Worm (Caenorhabditis elegans): ENCODE measurements around the gene emc-5.

Gene emc-5

ce11 chrII:11463899-11464298 is 32.7 kb upstream of the emc-5 start:
- TF ChIP-seq gei-8 (GFP tag; optimal IDR thresholded peaks at IDR 0.05) (no peak), spr-3 (GFP tag; optimal IDR thresholded peaks at IDR 0.05) (no peak), F26F4.8 (GFP tag; conservative IDR thresholded peaks at IDR 0.05) (no peak), ztf-11 (tag; optimal IDR thresholded peaks at IDR 0.05) (no peak), nhr-25 (tag; optimal IDR thresholded peaks at IDR 0.05; ENCODE audit: borderline replicate concordance, insufficient read depth) (no peak), nhr-102 (tag; optimal IDR thresholded peaks at IDR 0.05) (no peak), R02D3.7 (tag; optimal IDR thresholded peaks at IDR 0.05) (peak; percentile 72), F37D6.2 (tag; optimal IDR thresholded peaks at IDR 0.05) (no peak), ceh-82 (tag; optimal IDR thresholded peaks at IDR 0.05) (no peak), mes-2 (tag; optimal IDR thresholded peaks at IDR 0.05; ENCODE audit: poor library complexity, severe bottlenecking) (peak; percentile 76), nhr-76 (tag; optimal IDR thresholded peaks at IDR 0.05) (no peak), ceh-28 (tag; optimal IDR thresholded peaks at IDR 0.05) (no peak), mxl-2 (GFP tag; conservative IDR thresholded peaks at IDR 0.05) (no peak), dmd-6 (GFP tag; IDR thresholded peaks at IDR 0.05) (no peak), pha-4 (GFP tag; IDR thresholded peaks at IDR 0.05) (no peak), pha-4 (tag; optimal IDR thresholded peaks at IDR 0.05) (no peak), saeg-2 (GFP tag; IDR thresholded peaks at IDR 0.05) (no peak), aha-1 (tag) (no peak), unc-130 (GFP tag; optimal IDR thresholded peaks at IDR 0.05) (peak; percentile 5), mdl-1 (tag; optimal IDR thresholded peaks at IDR 0.05) (no peak), ces-1 (GFP tag; optimal IDR thresholded peaks at IDR 0.05) (no peak), nhr-237 (tag; optimal IDR thresholded peaks at IDR 0.05) (no peak)

ce11 chrII:11464427-11464944 is 32.1 kb upstream of the emc-5 start, which contains the start of the genes aars-1 and rga-1:
TSS of gene aars-1 (minus strand) at chrII:11464497.
TSS of gene rga-1 (plus strand) at chrII:11464894.
- TF ChIP-seq mdt-29 (GFP tag; IDR thresholded peaks at IDR 0.05) (no peak), lin-13 (GFP tag; optimal IDR thresholded peaks at IDR 0.05) (peak; percentile 22), tra-1 (GFP tag; IDR thresholded peaks at IDR 0.05) (peak; percentile 46; the same call in 1 of the 2 replicates), mdl-1 (tag; optimal IDR thresholded peaks at IDR 0.05) (peak in 1 of 2 experiments; percentile 82), madf-9 (GFP tag; conservative IDR thresholded peaks at IDR 0.05) (no peak), lin-39 (tag; optimal IDR thresholded peaks at IDR 0.05) (no peak), snpc-1.2 (GFP tag; IDR thresholded peaks at IDR 0.05) (no peak), fkh-10 (GFP tag; optimal IDR thresholded peaks at IDR 0.05) (no peak), F44E2.7 (GFP tag; IDR thresholded peaks at IDR 0.05) (no peak), lin-1 (GFP tag; IDR thresholded peaks at IDR 0.05) (peak; percentile 94), egl-27 (tag; optimal IDR thresholded peaks at IDR 0.05) (no peak), nhr-11 (tag; optimal IDR thresholded peaks at IDR 0.05) (no peak), rbr-2 (tag; optimal IDR thresholded peaks at IDR 0.05) (peak; percentile 30), daf-19 (GFP tag; conservative IDR thresholded peaks at IDR 0.05) (no peak), ceh-62 (tag; optimal IDR thresholded peaks at IDR 0.05) (no peak), Y105C5A.15 (GFP tag; IDR thresholded peaks at IDR 0.05) (no peak), spr-3 (GFP tag; optimal IDR thresholded peaks at IDR 0.05) (no peak), nhr-41 (GFP tag; IDR thresholded peaks at IDR 0.05) (no peak), nhr-6 (tag; optimal IDR thresholded peaks at IDR 0.05) (peak; percentile 51), lsy-2 (tag; optimal IDR thresholded peaks at IDR 0.05) (peak in 1 of 2 experiments; percentile 72), zip-2 (tag; optimal IDR thresholded peaks at IDR 0.05) (peak; percentile 54), nhr-102 (tag; optimal IDR thresholded peaks at IDR 0.05) (peak; percentile 30), zag-1 (tag; optimal IDR thresholded peaks at IDR 0.05) (no peak), lir-3 (tag; optimal IDR thresholded peaks at IDR 0.05) (no peak), spr-1 (tag; optimal IDR thresholded peaks at IDR 0.05) (peak; percentile 60), dmd-9 (GFP tag; IDR thresholded peaks at IDR 0.05) (no peak), skn-1 (tag; optimal IDR thresholded peaks at IDR 0.05) (no peak), lin-15B (tag; optimal IDR thresholded peaks at IDR 0.05) (no peak), R02D3.7 (tag; optimal IDR thresholded peaks at IDR 0.05) (no peak), ceh-28 (tag; optimal IDR thresholded peaks at IDR 0.05) (peak; percentile 11), sdz-12 (GFP tag; optimal IDR thresholded peaks at IDR 0.05) (no peak), mxl-2 (GFP tag; conservative IDR thresholded peaks at IDR 0.05) (no peak), zfp-3 (GFP tag; conservative IDR thresholded peaks at IDR 0.05) (no peak), vab-7 (GFP tag; IDR thresholded peaks at IDR 0.05) (no peak), pha-4 (GFP tag; IDR thresholded peaks at IDR 0.05) (peak; percentile 65; the same call in 1 of the 2 replicates), pha-4 (tag; optimal IDR thresholded peaks at IDR 0.05) (no peak)
